Fruit fly (Drosophila melanogaster): Measurements from ENCODE around the gene CG12617.
A peak's percentile ranks its signal among the peaks of the same experiment; 100 is the strongest.

The CG12617 gene

dm6 chr2L:20310751-20311387 lies 16.4 kb downstream of the CG12617 start, which contains the start of gene spir (continued):
- TF ChIP-seq Myb (GFP tag; optimal IDR thresholded peaks at IDR 0.05) (no peak), CG10462 (GFP tag; optimal IDR thresholded peaks at IDR 0.05) (no peak), CG3065 (GFP tag; optimal IDR thresholded peaks at IDR 0.05) (no peak), dan (GFP tag; IDR thresholded peaks at IDR 0.05) (no peak), CG16863 (GFP tag; optimal IDR thresholded peaks at IDR 0.05) (no peak), CG7745 (tag; optimal IDR thresholded peaks at IDR 0.05) (no peak), yki (optimal IDR thresholded peaks at IDR 0.05) (no peak), seq (GFP tag; IDR thresholded peaks at IDR 0.05) (no peak), zf30C (GFP tag; optimal IDR thresholded peaks at IDR 0.05) (no peak), Deaf1 (tag; optimal IDR thresholded peaks at IDR 0.05) (peak; percentile 35), lbe (GFP tag; optimal IDR thresholded peaks at IDR 0.05) (peak; percentile 44), ara (GFP tag; IDR thresholded peaks at IDR 0.05) (no peak), tio (GFP tag; optimal IDR thresholded peaks at IDR 0.05) (no peak), H15 (GFP tag; IDR thresholded peaks at IDR 0.05) (no peak), C15 (GFP tag; IDR thresholded peaks at IDR 0.05) (no peak), Neu2 (GFP tag; optimal IDR thresholded peaks at IDR 0.05; ENCODE audit: borderline replicate concordance) (no peak), CG8089 (GFP tag; optimal IDR thresholded peaks at IDR 0.05) (no peak), Vsx1 (GFP tag; optimal IDR thresholded peaks at IDR 0.05) (no peak), Dfd (GFP tag; optimal IDR thresholded peaks at IDR 0.05) (no peak), Poxn (GFP tag; IDR thresholded peaks at IDR 0.05) (no peak), Ptx1 (GFP tag; IDR thresholded peaks at IDR 0.05) (no peak), Fer2 (tag; optimal IDR thresholded peaks at IDR 0.05) (no peak), Hr51 (GFP tag; optimal IDR thresholded peaks at IDR 0.05) (no peak), CG10366 (GFP tag; IDR thresholded peaks at IDR 0.05) (no peak; the same call in 1 of the 2 replicates), Opbp (GFP tag; IDR thresholded peaks at IDR 0.05; ENCODE audit: partially characterized antibody) (no peak; the same call in 2 of the 3 replicates), Chrac-16 (GFP tag; optimal IDR thresholded peaks at IDR 0.05) (no peak), dysf (GFP tag; IDR thresholded peaks at IDR 0.05) (no peak), CG12104 (GFP tag; optimal IDR thresholded peaks at IDR 0.05) (no peak), toy (GFP tag; IDR thresholded peaks at IDR 0.05) (no peak), CG32532 (GFP tag; IDR thresholded peaks at IDR 0.05) (no peak), sd (tag; optimal IDR thresholded peaks at IDR 0.05) (no peak), CG7357 (GFP tag; IDR thresholded peaks at IDR 0.05) (no peak), mam (GFP tag; optimal IDR thresholded peaks at IDR 0.05) (no peak), CG15073 (GFP tag; optimal IDR thresholded peaks at IDR 0.05) (no peak), dmrt99B (tag; optimal IDR thresholded peaks at IDR 0.05) (no peak), nmo (GFP tag; optimal IDR thresholded peaks at IDR 0.05) (no peak), CG10209 (GFP tag; optimal IDR thresholded peaks at IDR 0.05) (no peak), Sin3A (optimal IDR thresholded peaks at IDR 0.05) (no peak), CG2712 (tag; optimal IDR thresholded peaks at IDR 0.05) (no peak), Bgb (GFP tag; IDR thresholded peaks at IDR 0.05; ENCODE audit: partially characterized antibody) (0 out of 2 replicates have a peak, but pooled peaks have one; percentile 26), CG7963 (GFP tag; IDR thresholded peaks at IDR 0.05; ENCODE audit: partially characterized antibody) (no peak), HmgZ (tag; optimal IDR thresholded peaks at IDR 0.05) (no peak), pfk (GFP tag; optimal IDR thresholded peaks at IDR 0.05) (peak; percentile 48), corto (GFP tag; optimal IDR thresholded peaks at IDR 0.05) (no peak), Oli (tag; optimal IDR thresholded peaks at IDR 0.05) (no peak), CG10959 (GFP tag; IDR thresholded peaks at IDR 0.05) (no peak), schlank (tag; optimal IDR thresholded peaks at IDR 0.05) (no peak), CG17328 (GFP tag; IDR thresholded peaks at IDR 0.05) (no peak), CoRest (tag; optimal IDR thresholded peaks at IDR 0.05) (no peak), CG9797 (GFP tag; optimal IDR thresholded peaks at IDR 0.05) (no peak), usp (GFP tag; optimal IDR thresholded peaks at IDR 0.05) (no peak), zen (tag; optimal IDR thresholded peaks at IDR 0.05) (no peak)
